Fruit fly (Drosophila melanogaster) whole organism, pupa: ENCODE results near the gene CG13075.

Source experiments
- CG14655 ChIP-seq: fragments of 200-800 bp; sonication (Bioruptor generic); optimal IDR thresholded peaks from 3 replicates; lab custom pipeline; 2017; ENCODE audit warnings: mild to moderate bottlenecking, missing biosample characterization, missing genetic modification reagents, missing genetic modification characterization
- CG15710 ChIP-seq: fragments of 200-800 bp; sonication (Bioruptor generic); optimal IDR thresholded peaks from 2 replicates; lab custom pipeline; 2018; ENCODE audit warnings: missing biosample characterization, mild to moderate bottlenecking, missing genetic modification characterization, moderate library complexity
- CG32121 ChIP-seq: fragments of 200-800 bp; sonication (Bioruptor generic); IDR thresholded peaks from 2 replicates; pipeline ENCODE4 v1.3.6; 2022; ENCODE audit warnings: missing biosample characterization, missing genetic modification characterization
- CG9948 ChIP-seq: fragments of 200-800 bp; sonication (Bioruptor generic); optimal IDR thresholded peaks from 2 replicates; lab custom pipeline; 2018; ENCODE audit warnings: missing biosample characterization, mild to moderate bottlenecking, missing genetic modification characterization, moderate library complexity
- EcR ChIP-seq: fragments of 200-800 bp; sonication (Bioruptor generic); optimal IDR thresholded peaks from 3 replicates; lab custom pipeline; 2019; ENCODE audit warnings: missing biosample characterization, missing genetic modification characterization, mild to moderate bottlenecking, moderate library complexity, missing genetic modification reagents
- Pif1A ChIP-seq: fragments of 200-800 bp; sonication (Bioruptor generic); optimal IDR thresholded peaks from 3 replicates; lab custom pipeline; 2016; ENCODE audit warnings: missing biosample characterization, missing genetic modification characterization
- Snoo ChIP-seq: fragments of 200-800 bp; sonication (Bioruptor generic); optimal IDR thresholded peaks from 3 replicates; lab custom pipeline; 2017; ENCODE audit warnings: missing biosample characterization, mild to moderate bottlenecking, missing genetic modification characterization, inconsistent platforms

- TF ChIP-seq CG32121 (GFP tag; lab: Robert Waterston, UW) (no peak; the same call in 1 of the 2 replicates), CG14655 (no peak), EcR (GFP tag; lab: Kevin White, UChicago) (no peak), CG9948 (no peak), CG15710 (tag; lab: Kevin White, UChicago) (no peak), Pif1A (GFP tag; lab: Kevin White, UChicago) (no peak), Snoo (tag; lab: Kevin White, UChicago) (no peak)
Observed at dm6 chr3L:16050887-16051258, 32.9 kb upstream of the CG13075 start, which contains the start of gene Diap1.
